Worm (Caenorhabditis elegans): ENCODE results near the gene Y38H6C.4.

ce11 chrV:20492385-20492784 lies 12.5 kb downstream of the Y38H6C.4 start, which contains the start of gene srbc-79:
- TF ChIP-seq egl-43 (GFP tag; IDR thresholded peaks at IDR 0.05), result no peak
- no peak for TF ChIP-seq unc-39 (tag; optimal IDR thresholded peaks at IDR 0.05)
- no peak for TF ChIP-seq pqm-1 (tag; optimal IDR thresholded peaks at IDR 0.05)
- TF ChIP-seq zfp-3 (GFP tag; conservative IDR thresholded peaks at IDR 0.05), result no peak
- no peak for TF ChIP-seq unc-62 (GFP tag; optimal IDR thresholded peaks at IDR 0.05 in 1 of 2)
- TF ChIP-seq unc-62 (tag; optimal IDR thresholded peaks at IDR 0.05), result no peak
- no peak for TF ChIP-seq lir-3 (tag; optimal IDR thresholded peaks at IDR 0.05)
- no peak for TF ChIP-seq nhr-77 (tag; optimal IDR thresholded peaks at IDR 0.05)
- no peak for TF ChIP-seq Y5F2A.4 (GFP tag; optimal IDR thresholded peaks at IDR 0.05)
- no peak for TF ChIP-seq ZK546.5 (tag; optimal IDR thresholded peaks at IDR 0.05)
- no peak for TF ChIP-seq skn-1 (tag; optimal IDR thresholded peaks at IDR 0.05)
- no peak for TF ChIP-seq nhr-10 (tag; optimal IDR thresholded peaks at IDR 0.05)
- TF ChIP-seq nhr-6 (tag; optimal IDR thresholded peaks at IDR 0.05), result no peak
- TF ChIP-seq aly-2 (tag; optimal IDR thresholded peaks at IDR 0.05), result no peak
- TF ChIP-seq ceh-20 (GFP tag; IDR thresholded peaks at IDR 0.05), result no peak

Measured in whole organism, L4 larva.